Fruit fly (Drosophila melanogaster): ENCODE data around the gene wg.

- no peak for TF ChIP-seq psq (optimal IDR thresholded peaks at IDR 0.05)
- TF ChIP-seq insv (optimal IDR thresholded peaks at IDR 0.05) = no peak
Observed at dm6 chr2L:7265970-7266369, 41.0 kb upstream of the wg start.
